Fruit fly (Drosophila melanogaster) ovary, adult (tissue): ENCODE data around the gene CG17327.
A peak's percentile ranks its signal among the peaks of the same experiment; 100 is the strongest.

Experiments used
- CG17801 ChIP-seq: fragments of 200-800 bp; optimal IDR thresholded peaks from 2 replicates; lab custom pipeline; 2019; ENCODE audit warnings: missing biosample characterization, mild to moderate bottlenecking, missing genetic modification characterization, moderate library complexity; ENCODE audit not compliant: partially characterized antibody

Gene CG17327

dm6 chr3R:13018284-13018900 lies 20.9 kb upstream of the CG17327 start:
- TF ChIP-seq CG17801: no peak

DNA sequence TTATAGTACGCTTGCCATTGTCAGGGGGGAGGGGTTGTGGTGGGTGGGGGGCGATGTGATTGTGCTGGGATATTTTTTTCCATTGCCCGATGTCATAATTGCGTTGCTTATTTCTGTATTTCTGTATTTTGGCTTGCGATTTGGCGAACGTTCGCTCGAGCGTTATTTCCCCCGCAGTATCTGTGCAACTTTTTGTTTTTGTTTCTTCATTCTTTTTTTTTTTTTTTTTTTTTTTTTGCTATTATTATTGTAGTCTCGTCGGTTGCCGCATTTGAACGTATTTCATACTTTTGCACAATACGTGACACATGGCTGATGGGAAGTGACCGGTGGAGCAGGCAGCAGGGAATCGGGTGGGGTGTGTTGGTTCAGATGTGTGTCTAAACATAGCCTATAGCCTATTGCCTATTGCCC lies 20.1 kb upstream of the CG17327 start:
- TF ChIP-seq CG17801: no peak

dm6 chr3R:13015811-13016766 lies 18.6 kb upstream of the CG17327 start:
- TF ChIP-seq CG17801: no peak

DNA sequence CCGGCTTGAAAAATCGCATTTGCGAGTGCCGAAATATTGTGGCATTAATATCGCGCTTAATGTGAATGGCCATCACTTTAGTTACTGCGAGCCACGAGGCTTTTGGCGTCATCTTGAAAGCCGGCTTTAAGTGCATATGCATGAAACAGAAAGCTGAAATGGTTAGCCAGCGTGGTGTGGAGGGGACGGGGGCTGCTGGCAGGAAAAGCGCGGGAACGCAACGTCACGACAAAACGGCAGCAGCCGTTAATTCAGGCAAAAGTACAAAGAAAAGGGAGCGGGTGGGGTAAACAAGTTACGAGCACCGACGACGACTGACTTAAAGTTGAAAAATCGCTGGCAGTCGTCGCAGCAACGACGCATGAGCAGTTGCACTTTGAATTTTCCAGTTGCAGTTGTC lies 17.9 kb upstream of the CG17327 start:
- TF ChIP-seq CG17801: no peak

DNA sequence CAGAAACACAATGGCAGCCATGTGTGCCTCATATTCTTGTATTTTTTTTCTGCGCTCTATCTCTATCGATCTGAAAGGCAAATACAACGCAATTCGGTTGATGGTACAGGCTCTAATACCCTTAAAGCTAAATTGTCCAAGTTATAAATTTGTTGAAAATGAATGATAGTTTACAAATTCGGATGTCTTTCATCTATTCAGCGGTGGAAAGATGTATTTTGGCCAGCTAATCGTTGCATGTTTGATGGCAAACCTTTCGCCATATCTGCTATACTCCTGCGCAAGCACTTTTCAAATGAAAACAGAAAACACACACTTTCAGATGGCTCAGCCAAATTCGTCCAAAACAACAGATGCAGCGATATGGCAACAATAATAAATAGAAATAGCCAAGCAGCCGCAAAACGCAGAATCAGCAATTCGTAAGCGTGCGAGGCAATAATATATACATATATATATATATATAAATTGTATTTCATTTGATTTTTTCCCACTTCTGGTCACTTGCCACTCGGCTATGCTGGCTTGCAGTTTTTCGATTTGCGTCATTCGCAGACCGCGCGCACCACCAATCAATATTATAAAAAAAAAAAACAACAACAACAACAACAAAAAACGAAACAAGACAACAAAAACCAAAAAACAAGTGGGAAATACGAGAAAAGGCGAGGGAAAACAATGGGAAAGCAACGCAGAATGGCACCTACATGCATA lies 16.8 kb upstream of the CG17327 start:
- no peak for TF ChIP-seq CG17801

dm6 chr3R:13012990-13013389 lies 15.5 kb upstream of the CG17327 start:
- no peak for TF ChIP-seq CG17801

DNA sequence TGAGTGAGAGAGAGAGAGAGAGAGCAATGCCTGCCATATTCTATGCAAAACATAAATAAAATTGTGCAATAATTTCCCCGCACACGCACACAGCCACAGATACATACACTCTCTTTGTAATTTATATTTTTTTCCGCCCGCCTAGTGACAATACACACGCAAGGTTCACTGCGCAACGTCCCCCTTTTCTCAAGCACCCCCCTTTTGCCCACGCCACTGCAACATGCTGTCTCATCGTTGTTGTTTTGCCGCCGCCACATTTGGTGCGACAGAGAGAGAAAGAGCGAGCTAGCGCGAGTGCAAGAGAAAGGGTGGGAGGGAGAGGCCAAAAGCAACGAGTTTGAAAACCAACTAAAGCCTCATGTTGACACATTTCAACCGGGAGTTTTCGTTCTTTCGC lies 14.8 kb upstream of the CG17327 start:
- peak; percentile 39 for TF ChIP-seq CG17801

DNA sequence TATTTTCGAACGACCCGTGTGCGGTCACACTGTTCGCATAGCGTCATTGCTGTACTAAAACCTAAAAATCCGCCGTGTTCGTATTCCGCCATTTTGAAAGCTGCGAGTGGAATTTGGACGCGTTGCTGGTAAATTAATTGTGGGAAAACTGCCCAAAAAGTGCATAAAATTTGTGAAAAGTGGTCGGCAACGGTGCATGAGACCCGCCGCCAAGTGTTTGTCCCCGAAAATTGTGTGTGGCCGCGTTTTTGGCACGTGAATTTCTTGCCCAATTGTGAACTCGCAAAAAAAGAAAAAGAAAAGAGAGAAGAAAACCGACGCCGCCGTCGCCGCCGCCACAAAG lies 14.1 kb upstream of the CG17327 start, which contains the start of gene CtBP:
CtBP (plus strand) TSS at position 29 of the 343 bp plus-strand sequence.
- TF ChIP-seq CG17801: no peak

DNA sequence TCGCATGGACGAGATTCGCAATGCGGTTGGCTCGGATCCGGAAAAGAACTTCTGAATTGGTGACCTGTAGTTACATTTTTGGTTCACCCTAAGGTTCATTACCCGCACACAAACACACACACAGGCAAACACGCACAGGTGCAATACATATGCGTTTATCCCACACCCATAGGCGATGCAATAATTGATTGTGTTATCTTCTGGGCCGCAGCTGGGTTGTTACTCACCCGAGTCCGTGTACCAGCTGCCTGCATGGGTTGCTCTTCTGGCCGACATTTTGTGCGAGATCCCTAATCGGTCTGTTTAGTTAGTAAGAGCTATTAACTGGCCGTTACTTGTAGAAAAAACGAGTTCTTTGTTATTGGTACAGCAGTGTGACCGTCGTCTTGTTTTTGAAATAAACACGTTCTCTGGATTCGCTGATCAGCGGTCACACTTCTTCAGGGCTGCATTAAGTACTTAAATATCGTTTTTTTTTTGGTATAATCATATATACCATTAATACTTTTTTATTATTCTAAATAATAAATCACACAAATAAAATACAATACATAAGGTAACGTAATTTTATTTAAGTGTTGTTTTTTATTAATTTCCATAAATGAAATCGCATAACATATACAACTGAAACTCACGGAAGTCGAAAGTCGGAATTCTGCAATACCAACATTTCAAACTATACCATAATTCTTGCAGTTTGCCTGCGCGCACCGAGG lies 13.5 kb upstream of the CG17327 start, which contains the start of gene CG8031:
CG8031 (minus strand) TSS at position 406 of the 716 bp plus-strand sequence.
- TF ChIP-seq CG17801: peak; percentile 14

DNA sequence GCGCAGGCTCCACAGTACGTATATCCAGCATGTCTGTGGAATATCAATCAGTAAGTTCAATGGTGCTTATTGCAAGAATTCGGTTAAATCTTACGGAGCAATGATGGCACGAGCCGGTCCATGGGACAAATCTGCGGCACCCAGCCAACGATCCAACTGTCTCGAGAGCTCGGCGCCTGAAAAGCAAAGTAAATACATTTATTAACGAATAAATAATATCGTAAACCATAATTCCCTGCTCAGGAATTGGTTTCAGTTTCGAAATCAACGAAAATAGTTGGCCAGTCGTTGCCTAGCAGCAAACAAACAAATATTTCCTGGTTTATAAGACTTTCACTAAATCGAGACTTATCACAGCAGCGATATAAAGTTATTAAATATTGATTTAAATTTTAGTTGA lies 12.1 kb upstream of the CG17327 start, which contains the start of gene CG11656:
CG11656 (plus strand) TSS at position 301 of the 400 bp plus-strand sequence.
- TF ChIP-seq CG17801: no peak

dm6 chr3R:12998234-12998591 lies 687 bp upstream of the CG17327 start:
- TF ChIP-seq CG17801: peak; percentile 17

DNA sequence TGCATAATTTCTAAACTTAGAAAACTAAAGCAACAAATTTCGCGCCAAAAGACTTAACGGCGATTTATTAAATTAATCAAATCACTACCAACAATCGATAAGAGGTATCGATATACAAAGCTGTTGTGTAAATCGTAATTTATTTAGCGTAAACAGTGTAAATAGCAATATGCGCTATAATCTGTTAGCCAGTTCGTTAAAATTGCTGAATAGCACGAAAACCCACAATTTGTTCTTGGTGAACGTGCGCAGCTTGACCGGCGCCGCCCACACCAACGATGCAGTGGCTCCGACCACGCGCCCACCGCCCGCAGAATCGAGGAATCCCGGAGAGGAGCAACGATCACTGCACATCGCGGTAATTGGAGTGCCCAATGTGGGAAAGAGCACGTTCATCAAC lies 2.0 kb downstream of the CG17327 start, which contains the start of gene CG7488:
CG7488 (plus strand) TSS at position 99 of the 400 bp plus-strand sequence.
- peak; percentile 12 for TF ChIP-seq CG17801

- TF ChIP-seq CG17801: no peak
These were observed 2.5 kb downstream of the CG17327 start, which contains the start of gene yellow-f2 for dm6 chr3R:12995047-12995446. Gene yellow-f2 (minus strand): TSS chr3R:12995147.

DNA sequence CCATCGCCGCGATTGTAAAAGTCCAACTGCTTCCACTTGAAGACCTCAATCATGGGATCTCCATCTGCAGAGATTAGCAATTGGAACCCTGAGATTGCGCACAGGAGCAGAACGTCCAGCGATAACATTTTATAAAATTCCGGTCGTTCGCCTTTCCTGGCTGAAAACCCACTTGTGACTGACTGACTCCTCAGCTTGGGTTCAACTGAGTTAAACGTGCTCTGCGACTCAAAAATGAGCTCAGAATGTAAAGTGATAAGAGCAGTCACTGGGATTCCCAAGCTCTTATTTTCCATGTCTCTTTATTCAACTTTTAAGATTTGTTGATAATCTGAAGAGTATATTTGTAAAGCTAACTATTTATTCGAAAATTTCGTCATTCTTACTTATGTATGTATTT lies 4.5 kb downstream of the CG17327 start, which contains the start of gene yellow-f:
yellow-f (minus strand) TSS at position 184 of the 400 bp plus-strand sequence.
- TF ChIP-seq CG17801: no peak

- TF ChIP-seq CG17801: no peak
These were observed 9.1 kb downstream of the CG17327 start, which contains the start of gene CG14383 for dm6 chr3R:12988411-12988810. Gene CG14383 (minus strand): TSS chr3R:12988511.
